Worm (Caenorhabditis elegans): ENCODE data around the gene F55C10.5.

DNA sequence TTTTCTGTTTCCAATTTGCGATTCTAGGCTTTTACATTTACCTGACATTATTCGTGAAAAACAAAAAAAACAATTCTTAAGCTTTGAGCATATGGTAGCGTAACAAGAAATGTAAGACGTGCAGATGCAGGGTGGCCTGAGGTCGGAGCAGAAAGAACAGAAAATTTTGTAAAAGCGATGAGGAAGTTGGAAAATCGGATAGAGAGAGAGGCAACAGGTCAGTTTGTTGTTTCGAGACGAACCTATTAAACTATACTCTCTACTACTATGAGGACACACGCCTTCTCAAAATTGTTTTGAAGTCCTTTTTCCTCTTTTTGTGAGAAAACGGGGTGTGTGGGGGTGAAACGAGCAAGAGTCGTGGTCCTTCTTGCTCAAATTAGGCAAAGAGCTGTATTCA, 38.7 kb downstream of the F55C10.5 start, which contains the start of gene des-2:
- TF ChIP-seq zim-3 (tag; optimal IDR thresholded peaks at IDR 0.05) (no peak), him-1 (tag; optimal IDR thresholded peaks at IDR 0.05) (no peak), athp-1 (tag; optimal IDR thresholded peaks at IDR 0.05) (no peak), F57A8.1 (GFP tag; optimal IDR thresholded peaks at IDR 0.05) (no peak), unc-62 (GFP tag; optimal IDR thresholded peaks at IDR 0.05) (no peak), lin-54 (GFP tag; optimal IDR thresholded peaks at IDR 0.05) (no peak), nhr-120 (GFP tag; IDR thresholded peaks at IDR 0.05) (no peak), ztf-28 (GFP tag; IDR thresholded peaks at IDR 0.05) (no peak), ets-4 (GFP tag; optimal IDR thresholded peaks at IDR 0.05) (no peak), snpc-4 (GFP tag; optimal IDR thresholded peaks at IDR 0.05) (no peak), snpc-4 (tag; optimal IDR thresholded peaks at IDR 0.05) (no peak), zfh-2 (GFP tag; conservative IDR thresholded peaks at IDR 0.05) (no peak), rec-8 (tag; optimal IDR thresholded peaks at IDR 0.05) (no peak)

Data from whole organism, young adult.